Worm (Caenorhabditis elegans) whole organism, L2 larva: ENCODE data around the gene pha-1.
A peak's percentile ranks its signal among the peaks of the same experiment; 100 is the strongest.

Source experiments
- ZK546.5 ChIP-seq: sonication (generic microtip); optimal IDR thresholded peaks from 2 replicates; lab custom pipeline; 2017; ENCODE audit warnings: missing biosample characterization, missing genetic modification characterization
- aly-2 ChIP-seq: fragments of 150-350 bp; optimal IDR thresholded peaks from 2 replicates; lab custom pipeline; 2014; ENCODE audit warnings: missing biosample characterization, missing genetic modification characterization
- blmp-1 ChIP-seq: sonication (generic microtip); optimal IDR thresholded peaks from 2 replicates; lab custom pipeline; 2017; ENCODE audit warnings: missing genetic modification characterization, mild to moderate bottlenecking, missing compliant biosample characterization, antibody characterized with exemption, moderate library complexity; ENCODE audit not compliant: insufficient read depth
- ceh-16 ChIP-seq: fragments of 150-350 bp; optimal IDR thresholded peaks from 2 replicates; lab custom pipeline; 2014; ENCODE audit warnings: missing biosample characterization, missing genetic modification characterization
- ceh-82 ChIP-seq: fragments of 150-350 bp; optimal IDR thresholded peaks from 2 replicates; lab custom pipeline; 2014; ENCODE audit warnings: missing biosample characterization, missing genetic modification characterization
- elt-1 ChIP-seq: fragments of 150-350 bp; optimal IDR thresholded peaks from 2 replicates; lab custom pipeline; 2014; ENCODE audit warnings: missing biosample characterization, missing genetic modification characterization
- lin-39 ChIP-seq: fragments of 150-350 bp; optimal IDR thresholded peaks from 2 replicates; lab custom pipeline; 2014; ENCODE audit warnings: missing biosample characterization, missing genetic modification reagents, missing genetic modification characterization
- mab-5 ChIP-seq: fragments of 150-350 bp; optimal IDR thresholded peaks from 2 replicates; lab custom pipeline; 2014; ENCODE audit warnings: missing biosample characterization, missing genetic modification characterization
- mdl-1 ChIP-seq, 2 experiments: fragments of 150-350 bp in 1 of 2; sonication (generic microtip) in 1 of 2; optimal IDR thresholded peaks; 2 replicates each; lab custom pipeline; 2017; ENCODE audit warnings: missing biosample characterization in 2 of 2, missing genetic modification characterization in 2 of 2
- nhr-11 ChIP-seq: fragments of 150-350 bp; optimal IDR thresholded peaks from 2 replicates; lab custom pipeline; 2014; ENCODE audit warnings: missing biosample characterization, missing genetic modification characterization
- nhr-12 ChIP-seq: fragments of 150-350 bp; optimal IDR thresholded peaks from 2 replicates; lab custom pipeline; 2014; ENCODE audit warnings: missing biosample characterization, missing genetic modification characterization
- nhr-237 ChIP-seq: fragments of 150-350 bp; optimal IDR thresholded peaks from 2 replicates; lab custom pipeline; 2014; ENCODE audit warnings: missing biosample characterization, missing genetic modification characterization
- nhr-25 ChIP-seq: fragments of 150-350 bp; sonication (generic microtip); optimal IDR thresholded peaks from 3 replicates; lab custom pipeline; 2014; ENCODE audit warnings: missing biosample characterization, missing genetic modification characterization

DNA sequence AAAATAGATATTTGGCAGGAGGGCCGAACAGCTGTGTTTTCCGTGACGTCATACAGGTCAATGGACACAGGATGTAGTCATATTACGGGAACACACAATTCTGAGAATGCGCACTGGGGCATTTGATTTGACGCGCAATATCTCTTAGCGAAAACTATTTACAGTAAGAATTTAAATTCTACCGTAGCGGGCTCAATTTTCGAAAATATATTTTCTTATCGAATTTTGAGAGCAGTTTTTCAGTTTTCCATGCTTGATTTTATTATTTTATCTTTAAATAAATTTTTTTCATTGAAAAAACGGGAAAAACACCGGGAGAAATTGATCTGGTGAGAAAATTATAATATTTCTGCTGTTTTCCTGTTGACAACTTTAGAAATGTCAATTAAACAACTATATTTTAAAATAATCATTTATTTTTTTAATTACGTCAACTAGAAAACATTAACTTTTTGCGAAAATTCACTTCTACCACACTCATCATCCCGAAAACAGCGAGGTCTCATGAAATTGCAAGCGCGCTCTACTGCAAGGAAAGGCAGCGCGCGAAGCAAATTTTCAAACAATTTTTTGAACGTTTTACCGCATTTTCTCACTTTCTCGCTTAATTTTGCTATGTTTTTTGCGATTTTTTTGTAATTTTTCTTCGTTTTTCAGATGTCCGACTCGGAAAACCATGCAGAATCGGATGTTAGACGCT, 10.4 kb downstream of the pha-1 start, which contains the start of the genes Y47D3A.1 and pola-1:
- TF ChIP-seq ceh-16, result no peak
- TF ChIP-seq lin-39 (tag; lab: Kevin White, UChicago), result no peak
- no peak for TF ChIP-seq mdl-1 (tag; optimal IDR thresholded peaks at IDR 0.05; lab: Kevin White, UChicago)
- no peak for TF ChIP-seq mab-5 (tag; lab: Kevin White, UChicago)
- TF ChIP-seq ZK546.5 (tag; lab: Kevin White, UChicago), result peak; percentile 4
- no peak for TF ChIP-seq nhr-12
- peak; percentile 62 for TF ChIP-seq ceh-82
- peak; percentile 24 for TF ChIP-seq blmp-1
- no peak for TF ChIP-seq nhr-11
- no peak for TF ChIP-seq nhr-237 (tag; lab: Kevin White, UChicago)
- no peak for TF ChIP-seq elt-1 (tag; lab: Kevin White, UChicago)
- no peak for TF ChIP-seq aly-2
- TF ChIP-seq nhr-25 (tag; lab: Kevin White, UChicago), result peak; percentile 69
